Worm (Caenorhabditis elegans) whole organism, L4 larva: ENCODE data around the gene parg-1.
A peak's percentile ranks its signal among the peaks of the same experiment; 100 is the strongest.

Experiments used
- D1046.2 ChIP-seq: fragments of 200-800 bp; sonication (Bioruptor generic); IDR thresholded peaks from 2 replicates; pipeline ENCODE4 v1.3.6; 2022; ENCODE audit warnings: missing genetic modification characterization, missing compliant biosample characterization
- T20F7.1 ChIP-seq: fragments of 200-800 bp; sonication (Bioruptor generic); optimal IDR thresholded peaks from 2 replicates; lab custom pipeline; 2018; ENCODE audit warnings: mild to moderate bottlenecking, missing genetic modification characterization, missing compliant biosample characterization
- Y5F2A.4 ChIP-seq: fragments of 200-800 bp; sonication (Bioruptor generic); optimal IDR thresholded peaks from 2 replicates; lab custom pipeline; 2018; ENCODE audit warnings: mild to moderate bottlenecking, missing genetic modification characterization, missing compliant biosample characterization
- Y75B8A.6 ChIP-seq: fragments of 200-800 bp; sonication (Bioruptor generic); IDR thresholded peaks from 2 replicates; pipeline ENCODE4 v1.3.6; 2022; ENCODE audit warnings: missing genetic modification reagents, missing genetic modification characterization, missing compliant biosample characterization
- aha-1 ChIP-seq: fragments of 150-350 bp; peaks from one replicate; lab custom pipeline; 2014; ENCODE audit warnings: missing biosample characterization, missing genetic modification characterization
- ceh-20 ChIP-seq: fragments of 200-800 bp; sonication (Bioruptor generic); IDR thresholded peaks from 2 replicates; pipeline ENCODE4 v1.3.6; 2022; ENCODE audit warnings: missing genetic modification reagents, missing genetic modification characterization, missing compliant biosample characterization
- ceh-28 ChIP-seq: fragments of 150-350 bp; optimal IDR thresholded peaks from 2 replicates; lab custom pipeline; 2014; ENCODE audit warnings: missing biosample characterization, missing genetic modification reagents, missing genetic modification characterization
- ceh-32 ChIP-seq: sonication (generic microtip); optimal IDR thresholded peaks from 2 replicates; lab custom pipeline; 2016; ENCODE audit warnings: mild to moderate bottlenecking, missing genetic modification characterization, missing compliant biosample characterization; ENCODE audit not compliant: poor library complexity
- ctbp-1 ChIP-seq: fragments of 200-800 bp; sonication (Bioruptor generic); IDR thresholded peaks from 2 replicates; pipeline ENCODE4 v1.3.6; 2022; ENCODE audit warnings: missing genetic modification reagents, missing genetic modification characterization, missing compliant biosample characterization
- daf-16 ChIP-seq, 3 experiments: sonication (generic microtip); optimal IDR thresholded peaks; 2 replicates each; lab custom pipeline; 2016 to 2017; ENCODE audit warnings: missing genetic modification characterization in 3 of 3, missing genetic modification reagents in 3 of 3, mild to moderate bottlenecking in 2 of 3, missing compliant biosample characterization in 2 of 3, missing biosample characterization in 1 of 3, moderate library complexity in 1 of 3
- dpl-1 ChIP-seq: fragments of 150-350 bp; optimal IDR thresholded peaks from 2 replicates; lab custom pipeline; 2014; ENCODE audit warnings: missing biosample characterization, missing genetic modification reagents, missing genetic modification characterization
- duxl-1 ChIP-seq: sonication (generic microtip); optimal IDR thresholded peaks from 2 replicates; lab custom pipeline; 2016; ENCODE audit warnings: mild to moderate bottlenecking, missing genetic modification characterization, moderate library complexity, missing compliant biosample characterization; ENCODE audit not compliant: poor library complexity
- fkh-10 ChIP-seq: fragments of 150-350 bp; optimal IDR thresholded peaks from 2 replicates; lab custom pipeline; 2014; ENCODE audit warnings: missing biosample characterization, missing genetic modification reagents, missing genetic modification characterization
- hlh-11 ChIP-seq: fragments of 200-800 bp; sonication (Bioruptor generic); optimal IDR thresholded peaks from 2 replicates; lab custom pipeline; 2018; ENCODE audit warnings: mild to moderate bottlenecking, missing genetic modification characterization, missing compliant biosample characterization
- hlh-30 ChIP-seq: sonication (generic microtip); optimal IDR thresholded peaks from 2 replicates; lab custom pipeline; 2017; ENCODE audit warnings: antibody characterized with exemption, mild to moderate bottlenecking, missing genetic modification characterization, missing compliant biosample characterization; ENCODE audit not compliant: insufficient read depth
- hmg-1.1 ChIP-seq: fragments of 200-800 bp; sonication (Bioruptor generic); IDR thresholded peaks from 2 replicates; pipeline ENCODE4 v1.3.6; 2022; ENCODE audit warnings: missing genetic modification reagents, missing genetic modification characterization, missing compliant biosample characterization
- lin-13 ChIP-seq: fragments of 150-350 bp; optimal IDR thresholded peaks from 2 replicates; lab custom pipeline; 2014; ENCODE audit warnings: missing biosample characterization, missing genetic modification reagents, missing genetic modification characterization
- lin-29 ChIP-seq: fragments of 200-800 bp; sonication (Bioruptor generic); IDR thresholded peaks from 2 replicates; pipeline ENCODE4 v1.3.6; 2022; ENCODE audit warnings: missing genetic modification reagents, missing genetic modification characterization, missing compliant biosample characterization
- mep-1 ChIP-seq: fragments of 150-350 bp; sonication (generic microtip); optimal IDR thresholded peaks from 3 replicates; lab custom pipeline; 2014; ENCODE audit warnings: missing biosample characterization, missing genetic modification characterization
- mes-2 ChIP-seq: sonication (generic microtip); optimal IDR thresholded peaks from 2 replicates; lab custom pipeline; 2016; ENCODE audit warnings: missing genotype, mild to moderate bottlenecking, missing genetic modification characterization, missing compliant biosample characterization; ENCODE audit not compliant: poor library complexity, severe bottlenecking
- nhr-111 ChIP-seq: fragments of 200-800 bp; sonication (Bioruptor generic); optimal IDR thresholded peaks from 2 replicates; lab custom pipeline; 2018; ENCODE audit warnings: mild to moderate bottlenecking, missing genetic modification characterization, missing compliant biosample characterization
- nhr-28 ChIP-seq: fragments of 150-350 bp; optimal IDR thresholded peaks from 2 replicates; lab custom pipeline; 2014; ENCODE audit warnings: missing biosample characterization, missing genetic modification characterization
- nhr-41 ChIP-seq: fragments of 200-800 bp; sonication (Bioruptor generic); IDR thresholded peaks from 2 replicates; pipeline ENCODE4 v1.3.6; 2022; ENCODE audit warnings: missing genetic modification reagents, missing genetic modification characterization, missing compliant biosample characterization
- nhr-6 ChIP-seq: fragments of 150-350 bp; optimal IDR thresholded peaks from 2 replicates; lab custom pipeline; 2014; ENCODE audit warnings: missing biosample characterization, missing genetic modification characterization
- php-3 ChIP-seq: fragments of 200-800 bp; sonication (Bioruptor generic); IDR thresholded peaks from 2 replicates; pipeline ENCODE4 v1.3.6; 2022; ENCODE audit warnings: missing genetic modification reagents, missing genetic modification characterization, missing compliant biosample characterization
- pqm-1 ChIP-seq: sonication (generic microtip); optimal IDR thresholded peaks from 2 replicates; lab custom pipeline; 2017; ENCODE audit warnings: missing biosample characterization, missing genetic modification characterization
- rbr-2 ChIP-seq: sonication (generic microtip); optimal IDR thresholded peaks from 2 replicates; lab custom pipeline; 2016; ENCODE audit warnings: missing genotype, missing genetic modification characterization, missing compliant biosample characterization
- saeg-2 ChIP-seq: fragments of 200-800 bp; sonication (Bioruptor generic); IDR thresholded peaks from 2 replicates; pipeline ENCODE4 v1.3.6; 2022; ENCODE audit warnings: missing genetic modification reagents, missing genetic modification characterization, missing compliant biosample characterization
- sdz-12 ChIP-seq: fragments of 200-800 bp; sonication (Bioruptor generic); optimal IDR thresholded peaks from 2 replicates; lab custom pipeline; 2018; ENCODE audit warnings: mild to moderate bottlenecking, missing genetic modification characterization, missing compliant biosample characterization
- skn-1 ChIP-seq: fragments of 150-350 bp; optimal IDR thresholded peaks from 2 replicates; lab custom pipeline; 2014; ENCODE audit warnings: missing biosample characterization, missing genetic modification characterization
- snpc-1.2 ChIP-seq: fragments of 200-800 bp; sonication (Bioruptor generic); IDR thresholded peaks from 2 replicates; pipeline ENCODE4 v1.3.6; 2022; ENCODE audit warnings: missing genetic modification reagents, missing genetic modification characterization, missing compliant biosample characterization
- snpc-4 ChIP-seq: fragments of 150-350 bp; optimal IDR thresholded peaks from 2 replicates; lab custom pipeline; 2014; ENCODE audit warnings: missing biosample characterization, missing genetic modification characterization
- unc-130 ChIP-seq: sonication (generic microtip); optimal IDR thresholded peaks from 2 replicates; lab custom pipeline; 2016; ENCODE audit warnings: missing genetic modification reagents, missing genetic modification characterization, missing compliant biosample characterization
- unc-62 ChIP-seq, 3 experiments: fragments of 150-350 bp in 1 of 3; sonication (generic microtip); optimal IDR thresholded peaks in 2 of 3; peaks in 1 of 3; 1 replicate in 1 of 3; 2 replicates in 2 of 3; lab custom pipeline; 2014 to 2017; ENCODE audit warnings: missing biosample characterization in 3 of 3, missing genetic modification characterization in 3 of 3, missing genetic modification reagents in 3 of 3, missing genotype in 1 of 3
- zag-1 ChIP-seq: fragments of 150-350 bp; optimal IDR thresholded peaks from 2 replicates; lab custom pipeline; 2014; ENCODE audit warnings: missing biosample characterization, missing genetic modification characterization
- zfp-3 ChIP-seq: fragments of 200-800 bp; sonication (Bioruptor generic); conservative IDR thresholded peaks from 2 replicates; pipeline ENCODE4 v1.3.6; 2022; ENCODE audit warnings: missing genetic modification reagents, missing genetic modification characterization, missing compliant biosample characterization
- ztf-11 ChIP-seq: fragments of 150-350 bp; optimal IDR thresholded peaks from 2 replicates; lab custom pipeline; 2014; ENCODE audit warnings: missing biosample characterization, missing genetic modification characterization

parg-1 gene

ce11 chrIV:8761896-8762295, 15.8 kb downstream of the parg-1 start, which contains the start of the genes F20C5.11 and klp-11:
Gene F20C5.11, minus strand, starts transcription at chrIV:8761996.
Gene klp-11, minus strand, starts transcription at chrIV:8762066.
- TF ChIP-seq lin-29 (GFP tag; lab: Robert Waterston, UW) (no peak), Y75B8A.6 (no peak), zag-1 (tag; lab: Kevin White, UChicago) (no peak), dpl-1 (GFP tag; lab: Kevin White, UChicago) (no peak), nhr-111 (no peak), nhr-6 (tag; lab: Kevin White, UChicago) (no peak), T20F7.1 (no peak), snpc-1.2 (GFP tag; lab: Robert Waterston, UW) (no peak), Y5F2A.4 (no peak), php-3 (GFP tag; lab: Robert Waterston, UW) (no peak), unc-130 (GFP tag; lab: Kevin White, UChicago) (no peak), hmg-1.1 (GFP tag; lab: Robert Waterston, UW) (no peak), nhr-41 (no peak), zfp-3 (GFP tag; lab: Robert Waterston, UW) (no peak), skn-1 (tag; lab: Kevin White, UChicago) (no peak)

ce11 chrIV:8762471-8762870, 16.4 kb downstream of the parg-1 start:
- TF ChIP-seq unc-62 (GFP tag; optimal IDR thresholded peaks at IDR 0.05 in 1 of 2; lab: Kevin White, UChicago): peak in 1 of 2 experiments; percentile 98
- TF ChIP-seq unc-62 (tag; optimal IDR thresholded peaks at IDR 0.05; lab: Kevin White, UChicago): no peak
- peak; percentile 94 for TF ChIP-seq fkh-10 (GFP tag; lab: Kevin White, UChicago)
- TF ChIP-seq rbr-2 (tag; lab: Kevin White, UChicago): peak; percentile 62
- TF ChIP-seq mes-2: no peak
- TF ChIP-seq ceh-28 (tag; lab: Kevin White, UChicago): peak; percentile 16
- TF ChIP-seq nhr-6 (tag; lab: Kevin White, UChicago): peak; percentile 13
- no peak for TF ChIP-seq daf-16 (GFP tag; optimal IDR thresholded peaks at IDR 0.05; lab: Kevin White, UChicago)
- TF ChIP-seq daf-16 (tag; optimal IDR thresholded peaks at IDR 0.05; lab: Kevin White, UChicago): no peak
- TF ChIP-seq snpc-4 (tag; lab: Kevin White, UChicago): no peak
- peak; percentile 61 for TF ChIP-seq ctbp-1 (GFP tag; lab: Robert Waterston, UW)
- TF ChIP-seq sdz-12 (GFP tag; lab: Kevin White, UChicago): no peak
- TF ChIP-seq duxl-1 (tag; lab: Kevin White, UChicago): no peak
- TF ChIP-seq saeg-2 (GFP tag; lab: Robert Waterston, UW): no peak
- TF ChIP-seq hlh-30 (tag; lab: Kevin White, UChicago): peak; percentile 30
- no peak for TF ChIP-seq ztf-11
- TF ChIP-seq mep-1: peak; percentile 61
- TF ChIP-seq aha-1: peak; percentile 32
- TF ChIP-seq zfp-3 (GFP tag; lab: Robert Waterston, UW): no peak

ce11 chrIV:8764567-8764966, 18.5 kb downstream of the parg-1 start, which contains the start of gene cdc-50.B:
Gene cdc-50.B, plus strand, starts transcription at chrIV:8764867.
- TF ChIP-seq lin-13 (GFP tag; lab: Kevin White, UChicago) (no peak), ceh-20 (GFP tag; lab: Robert Waterston, UW) (no peak), D1046.2 (GFP tag; lab: Robert Waterston, UW) (no peak), pqm-1 (no peak), hlh-11 (no peak), nhr-28 (tag; lab: Kevin White, UChicago) (peak; percentile 27), nhr-41 (no peak)

- TF ChIP-seq aha-1 (peak; percentile 39), ceh-32 (tag; lab: Kevin White, UChicago) (no peak)
Observed at ce11 chrIV:8769539-8769938, 23.5 kb downstream of the parg-1 start, which contains the start of gene F20C5.5. Gene F20C5.5, minus strand, starts transcription at chrIV:8769639.
